Fruit fly (Drosophila melanogaster) whole organism, embryonic: Measurements from ENCODE around the gene CG6791.
A peak's percentile ranks its signal among the peaks of the same experiment; 100 is the strongest.

Experiments used
- Abd-B ChIP-seq: fragments of 200-800 bp; sonication (Bioruptor generic); optimal IDR thresholded peaks from 2 replicates; lab custom pipeline; 2018; ENCODE audit warnings: missing biosample characterization, mild to moderate bottlenecking, missing genetic modification characterization, moderate library complexity
- Atf3 ChIP-seq: fragments of 200-800 bp; sonication (Bioruptor generic); optimal IDR thresholded peaks from 3 replicates; lab custom pipeline; 2016; ENCODE audit warnings: missing biosample characterization, missing genetic modification characterization
- BEAF-32 ChIP-seq: fragments of 200-800 bp; sonication (Bioruptor generic); optimal IDR thresholded peaks from 3 replicates; lab custom pipeline; 2017; ENCODE audit warnings: missing biosample characterization, missing genetic modification characterization, mild to moderate bottlenecking, moderate library complexity, missing genetic modification reagents
- CG11695 ChIP-seq: fragments of 200-800 bp; sonication (Bioruptor generic); IDR thresholded peaks from 3 replicates; pipeline ENCODE4 v1.3.6; 2022; ENCODE audit warnings: missing biosample characterization, missing genetic modification characterization
- CG12104 ChIP-seq: fragments of 200-800 bp; sonication (Bioruptor generic); optimal IDR thresholded peaks from 3 replicates; lab custom pipeline; 2016; ENCODE audit warnings: missing biosample characterization, missing genetic modification characterization
- CG12942 ChIP-seq: fragments of 200-800 bp; sonication (Bioruptor generic); optimal IDR thresholded peaks from 3 replicates; lab custom pipeline; 2016; ENCODE audit warnings: missing biosample characterization, missing genetic modification characterization
- CG13624 ChIP-seq: fragments of 200-800 bp; sonication (Bioruptor generic); optimal IDR thresholded peaks from 2 replicates; lab custom pipeline; 2016; ENCODE audit warnings: missing biosample characterization, missing genetic modification characterization
- CG14710 ChIP-seq: fragments of 200-800 bp; sonication (Bioruptor generic); optimal IDR thresholded peaks from 3 replicates; lab custom pipeline; 2019; ENCODE audit warnings: missing biosample characterization, mild to moderate bottlenecking, missing genetic modification characterization, moderate library complexity
- CG14860 ChIP-seq: fragments of 200-800 bp; sonication (Bioruptor generic); IDR thresholded peaks from 3 replicates; pipeline ENCODE4 v1.3.6; 2022; ENCODE audit warnings: missing biosample characterization, missing genetic modification characterization; ENCODE audit not compliant: partially characterized antibody
- CG17802 ChIP-seq: fragments of 200-800 bp; sonication (Bioruptor generic); optimal IDR thresholded peaks from 2 replicates; lab custom pipeline; 2018; ENCODE audit warnings: missing biosample characterization, mild to moderate bottlenecking, missing genetic modification characterization, moderate library complexity
- CG18011 ChIP-seq: fragments of 200-800 bp; sonication (Bioruptor generic); optimal IDR thresholded peaks from 2 replicates; lab custom pipeline; 2017; ENCODE audit warnings: missing biosample characterization, missing genetic modification characterization, mild to moderate bottlenecking, moderate library complexity, missing genotype
- CG18764 ChIP-seq: fragments of 200-800 bp; sonication (Bioruptor generic); optimal IDR thresholded peaks from 3 replicates; lab custom pipeline; 2016; ENCODE audit warnings: missing biosample characterization, missing genetic modification characterization
- CG2889 ChIP-seq: fragments of 200-800 bp; sonication (Bioruptor generic); IDR thresholded peaks from 3 replicates; pipeline ENCODE4 v1.3.6; 2022; ENCODE audit warnings: missing biosample characterization, missing genetic modification characterization
- CG30020 ChIP-seq: fragments of 200-800 bp; optimal IDR thresholded peaks from 2 replicates; lab custom pipeline; 2019; ENCODE audit warnings: missing biosample characterization, mild to moderate bottlenecking, missing genetic modification characterization, moderate library complexity
- CG30431 ChIP-seq: fragments of 200-800 bp; sonication (Bioruptor generic); optimal IDR thresholded peaks from 2 replicates; lab custom pipeline; 2017; ENCODE audit warnings: missing biosample characterization, missing genetic modification characterization
- CG31441 ChIP-seq: fragments of 200-800 bp; sonication (Bioruptor generic); IDR thresholded peaks from 2 replicates; pipeline ENCODE4 v1.3.6; 2022; ENCODE audit warnings: missing biosample characterization, missing genetic modification characterization
- CG3407 ChIP-seq: fragments of 200-800 bp; sonication (Bioruptor generic); optimal IDR thresholded peaks from 2 replicates; lab custom pipeline; 2018; ENCODE audit warnings: missing biosample characterization, mild to moderate bottlenecking, missing genetic modification characterization
- CG4404 ChIP-seq: fragments of 200-800 bp; sonication (Bioruptor generic); IDR thresholded peaks from 2 replicates; pipeline ENCODE4 v1.3.6; 2022; ENCODE audit warnings: missing biosample characterization, missing genetic modification characterization
- CG4730 ChIP-seq: fragments of 200-800 bp; sonication (Bioruptor generic); IDR thresholded peaks from 2 replicates; pipeline ENCODE4 v1.3.6; 2022; ENCODE audit warnings: missing biosample characterization, missing genetic modification characterization
- CG6765 ChIP-seq: fragments of 200-800 bp; sonication (Bioruptor generic); optimal IDR thresholded peaks from 3 replicates; lab custom pipeline; 2017; ENCODE audit warnings: missing biosample characterization, mild to moderate bottlenecking, missing genetic modification characterization
- CG7963 ChIP-seq: fragments of 200-800 bp; sonication (Bioruptor generic); IDR thresholded peaks from 3 replicates; pipeline ENCODE4 v1.3.6; 2022; ENCODE audit warnings: missing biosample characterization, missing genetic modification characterization; ENCODE audit not compliant: partially characterized antibody
- CG8944 ChIP-seq: fragments of 200-800 bp; sonication (Bioruptor generic); optimal IDR thresholded peaks from 3 replicates; lab custom pipeline; 2016; ENCODE audit warnings: missing biosample characterization, missing genetic modification characterization
- Deaf1 ChIP-seq: fragments of 200-800 bp; optimal IDR thresholded peaks from 3 replicates; lab custom pipeline; 2019; ENCODE audit warnings: missing biosample characterization, mild to moderate bottlenecking, missing genetic modification characterization, moderate library complexity
- Drgx ChIP-seq: fragments of 200-800 bp; sonication (Bioruptor generic); IDR thresholded peaks from 2 replicates; pipeline ENCODE4 v1.3.6; 2022; ENCODE audit warnings: missing biosample characterization, missing genetic modification characterization
- Gug ChIP-seq: fragments of 200-800 bp; sonication (Bioruptor generic); IDR thresholded peaks from 4 replicates; pipeline ENCODE4 v1.3.6; 2022; ENCODE audit warnings: missing biosample characterization, missing genetic modification characterization
- HmgZ ChIP-seq: fragments of 200-800 bp; sonication (Bioruptor generic); optimal IDR thresholded peaks from 2 replicates; lab custom pipeline; 2018; ENCODE audit warnings: missing biosample characterization, mild to moderate bottlenecking, missing genetic modification characterization
- Lhr ChIP-seq: fragments of 200-800 bp; sonication (Bioruptor generic); optimal IDR thresholded peaks from 3 replicates; lab custom pipeline; 2017; ENCODE audit warnings: mild to moderate bottlenecking, missing biosample characterization, missing genetic modification reagents, missing genetic modification characterization
- Nf-YA ChIP-seq: fragments of 200-800 bp; sonication (Bioruptor generic); IDR thresholded peaks from 2 replicates; pipeline ENCODE4 v1.3.6; 2022; ENCODE audit warnings: missing biosample characterization, missing genetic modification characterization
- Rfx ChIP-seq: fragments of 200-800 bp; sonication (Bioruptor generic); IDR thresholded peaks from 2 replicates; pipeline ENCODE4 v1.3.6; 2022; ENCODE audit warnings: missing biosample characterization, missing genetic modification characterization
- Sin3A ChIP-seq: fragments of >200 bp; optimal IDR thresholded peaks from 2 replicates; lab custom pipeline; 2018
- Sox102F ChIP-seq: fragments of 200-800 bp; sonication (Bioruptor generic); optimal IDR thresholded peaks from 2 replicates; lab custom pipeline; 2018; ENCODE audit warnings: missing biosample characterization, mild to moderate bottlenecking, missing genetic modification characterization, moderate library complexity
- YL-1 ChIP-seq: fragments of 200-800 bp; sonication (Bioruptor generic); optimal IDR thresholded peaks from 3 replicates; lab custom pipeline; 2017; ENCODE audit warnings: missing biosample characterization, mild to moderate bottlenecking, missing genetic modification characterization
- az2 ChIP-seq: fragments of 200-800 bp; sonication (Bioruptor generic); optimal IDR thresholded peaks from 3 replicates; lab custom pipeline; 2016; ENCODE audit warnings: missing biosample characterization, missing genetic modification characterization
- btn ChIP-seq: fragments of 200-800 bp; sonication (Bioruptor generic); optimal IDR thresholded peaks from 2 replicates; lab custom pipeline; 2016; ENCODE audit warnings: missing biosample characterization, missing genetic modification characterization
- chm ChIP-seq: fragments of 200-800 bp; sonication (Bioruptor generic); IDR thresholded peaks from 2 replicates; pipeline ENCODE4 v1.3.6; 2022; ENCODE audit warnings: missing biosample characterization, missing genetic modification characterization
- ci ChIP-seq: fragments of 200-800 bp; sonication (Bioruptor generic); IDR thresholded peaks from 3 replicates; pipeline ENCODE4 v1.3.6; 2022; ENCODE audit warnings: missing biosample characterization, missing genetic modification characterization
- danr ChIP-seq: fragments of 200-800 bp; sonication (Bioruptor generic); IDR thresholded peaks from 2 replicates; pipeline ENCODE4 v1.3.6; 2022; ENCODE audit warnings: missing biosample characterization, missing genetic modification characterization
- fd96Cb ChIP-seq: fragments of 200-800 bp; sonication (Bioruptor generic); optimal IDR thresholded peaks from 2 replicates; lab custom pipeline; 2018; ENCODE audit warnings: missing biosample characterization, mild to moderate bottlenecking, missing genetic modification characterization, moderate library complexity
- grn ChIP-seq: fragments of 200-800 bp; sonication (Bioruptor generic); optimal IDR thresholded peaks from 3 replicates; lab custom pipeline; 2017; ENCODE audit warnings: missing biosample characterization, missing genetic modification characterization
- hb ChIP-seq: fragments of 200-800 bp; sonication (Bioruptor generic); IDR thresholded peaks from 3 replicates; pipeline ENCODE4 v1.3.6; 2022; ENCODE audit warnings: missing biosample characterization, missing genetic modification characterization; ENCODE audit not compliant: partially characterized antibody
- klu ChIP-seq: fragments of 200-800 bp; sonication (Bioruptor generic); IDR thresholded peaks from 2 replicates; pipeline ENCODE4 v1.3.6; 2022; ENCODE audit warnings: missing biosample characterization, missing genetic modification characterization
- mam ChIP-seq: fragments of 200-800 bp; sonication (Bioruptor generic); optimal IDR thresholded peaks from 3 replicates; lab custom pipeline; 2016; ENCODE audit warnings: missing biosample characterization, missing genetic modification characterization
- nerfin-1 ChIP-seq: fragments of 200-800 bp; sonication (Bioruptor generic); optimal IDR thresholded peaks from 3 replicates; lab custom pipeline; 2019; ENCODE audit warnings: missing biosample characterization, mild to moderate bottlenecking, missing genetic modification characterization, moderate library complexity
- onecut ChIP-seq: fragments of 200-800 bp; sonication (Bioruptor generic); IDR thresholded peaks from 2 replicates; pipeline ENCODE4 v1.3.6; 2022; ENCODE audit warnings: missing biosample characterization, missing genetic modification characterization
- otp ChIP-seq: fragments of 200-800 bp; sonication (Bioruptor generic); IDR thresholded peaks from 3 replicates; pipeline ENCODE4, ENCODE4 v1.3.6; 2022; ENCODE audit warnings: missing biosample characterization, missing genetic modification characterization
- row ChIP-seq: fragments of 200-800 bp; sonication (Bioruptor generic); IDR thresholded peaks from 3 replicates; pipeline ENCODE4 v1.3.6; 2022; ENCODE audit warnings: missing biosample characterization, missing genetic modification characterization
- run ChIP-seq: fragments of 200-800 bp; sonication (Bioruptor generic); optimal IDR thresholded peaks from 3 replicates; lab custom pipeline; 2018; ENCODE audit warnings: missing biosample characterization, mild to moderate bottlenecking, missing genetic modification characterization
- seq ChIP-seq: fragments of 200-800 bp; sonication (Bioruptor generic); IDR thresholded peaks from 2 replicates; pipeline ENCODE4 v1.3.6; 2022; ENCODE audit warnings: missing biosample characterization, missing genetic modification characterization
- sima ChIP-seq: fragments of 200-800 bp; sonication (Bioruptor generic); optimal IDR thresholded peaks from 2 replicates; lab custom pipeline; 2016; ENCODE audit warnings: missing biosample characterization, missing genetic modification characterization
- so ChIP-seq: fragments of 200-800 bp; sonication (Bioruptor generic); IDR thresholded peaks from 3 replicates; pipeline ENCODE4 v1.3.6; 2022; ENCODE audit warnings: missing biosample characterization, missing genetic modification characterization
- toy ChIP-seq: fragments of 200-800 bp; sonication (Bioruptor generic); IDR thresholded peaks from 2 replicates; pipeline ENCODE4 v1.3.6; 2022; ENCODE audit warnings: missing biosample characterization, missing genetic modification characterization
- trem ChIP-seq: fragments of 200-800 bp; optimal IDR thresholded peaks from 3 replicates; lab custom pipeline; 2019; ENCODE audit warnings: missing biosample characterization, mild to moderate bottlenecking, missing genetic modification characterization, moderate library complexity
- yki ChIP-seq: fragments of >200 bp; optimal IDR thresholded peaks from 3 replicates; lab custom pipeline; 2018

Gene CG6791

DNA sequence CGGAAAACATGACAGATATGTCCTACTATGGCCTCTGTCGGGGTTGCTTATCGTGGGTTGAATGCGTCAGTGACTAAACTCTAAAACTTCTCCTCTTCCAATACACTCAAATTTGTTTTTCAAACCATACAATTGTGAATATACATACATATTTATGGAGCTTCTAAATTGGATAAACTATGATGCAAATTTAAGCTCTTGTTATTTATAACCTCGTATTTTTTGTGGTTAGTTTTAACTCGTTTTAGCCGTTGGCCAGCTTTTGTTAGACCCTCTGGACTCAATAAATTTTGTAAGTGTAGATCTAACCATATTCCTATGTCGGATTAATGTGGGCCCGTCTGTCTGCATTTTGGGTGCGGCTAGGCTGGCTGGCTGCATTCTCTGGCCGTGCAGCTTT lies 27.4 kb upstream of the CG6791 start (continued):
- TF ChIP-seq CG30431 (GFP tag; lab: Kevin White, UChicago): no peak
- peak; percentile 48 for TF ChIP-seq trem (tag; lab: Kevin White, UChicago)
- TF ChIP-seq Abd-B (GFP tag; lab: Kevin White, UChicago): no peak
- no peak for TF ChIP-seq grn (GFP tag; lab: Kevin White, UChicago)
- peak; percentile 88 for TF ChIP-seq CG14710 (tag; lab: Kevin White, UChicago)
- no peak for TF ChIP-seq klu (GFP tag; lab: Robert Waterston, UW)
- TF ChIP-seq mam (GFP tag; lab: Kevin White, UChicago): no peak
- TF ChIP-seq CG12942 (GFP tag; lab: Kevin White, UChicago): no peak
- TF ChIP-seq Sin3A (lab: Kevin White, UChicago): no peak
- TF ChIP-seq CG3407 (GFP tag; lab: Kevin White, UChicago): peak; percentile 41
- no peak for TF ChIP-seq Rfx
- no peak; the same call in 2 of the 3 replicates for TF ChIP-seq ci
- TF ChIP-seq row: peak; percentile 38; the same call in 2 of the 3 replicates
- peak; percentile 41; the same call in 1 of the 2 replicates for TF ChIP-seq CG31441 (GFP tag; lab: Robert Waterston, UW)
- no peak for TF ChIP-seq sima (GFP tag; lab: Kevin White, UChicago)
- no peak for TF ChIP-seq CG11695 (GFP tag; lab: Robert Waterston, UW)
- no peak for TF ChIP-seq btn (GFP tag; lab: Kevin White, UChicago)
- TF ChIP-seq CG6765 (GFP tag; lab: Kevin White, UChicago): no peak
- TF ChIP-seq CG4404 (GFP tag; lab: Robert Waterston, UW): no peak
- no peak for TF ChIP-seq danr
- peak; percentile 13; the same call in 1 of the 2 replicates for TF ChIP-seq chm
- TF ChIP-seq Gug (GFP tag; lab: Robert Waterston, UW): no peak
- no peak for TF ChIP-seq Lhr (GFP tag; lab: Kevin White, UChicago)
- no peak for TF ChIP-seq CG14860 (GFP tag; lab: Robert Waterston, UW)
- TF ChIP-seq hb (GFP tag; lab: Robert Waterston, UW): no peak
- TF ChIP-seq CG13624 (GFP tag; lab: Kevin White, UChicago): no peak
- TF ChIP-seq CG2889 (GFP tag; lab: Robert Waterston, UW): no peak
- TF ChIP-seq CG12104 (GFP tag; lab: Kevin White, UChicago): no peak
- TF ChIP-seq Drgx (GFP tag; lab: Robert Waterston, UW): peak; percentile 44; the same call in 1 of the 2 replicates
- TF ChIP-seq yki (lab: Kevin White, UChicago): no peak
- TF ChIP-seq fd96Cb (tag; lab: Kevin White, UChicago): peak; percentile 46
- no peak for TF ChIP-seq BEAF-32
- no peak for TF ChIP-seq Deaf1
- no peak for TF ChIP-seq otp (GFP tag; lab: Robert Waterston, UW)
- no peak for TF ChIP-seq Nf-YA (GFP tag; lab: Robert Waterston, UW)
- 0 out of 2 replicates have a peak, but pooled peaks have one; percentile 8 for TF ChIP-seq onecut (GFP tag; lab: Robert Waterston, UW)
- no peak for TF ChIP-seq CG18764
- no peak for TF ChIP-seq so (GFP tag; lab: Robert Waterston, UW)
- TF ChIP-seq CG4730 (GFP tag; lab: Robert Waterston, UW): no peak
- TF ChIP-seq CG18011 (GFP tag; lab: Kevin White, UChicago): no peak
- no peak for TF ChIP-seq seq (GFP tag; lab: Robert Waterston, UW)
- TF ChIP-seq YL-1: no peak
- TF ChIP-seq Atf3 (GFP tag; lab: Kevin White, UChicago): no peak
- peak; percentile 26 for TF ChIP-seq Sox102F (GFP tag; lab: Kevin White, UChicago)
- no peak for TF ChIP-seq HmgZ (tag; lab: Kevin White, UChicago)
- no peak for TF ChIP-seq CG8944
- peak; percentile 17 for TF ChIP-seq nerfin-1 (tag; lab: Kevin White, UChicago)
- no peak for TF ChIP-seq run (tag; lab: Kevin White, UChicago)
- peak; percentile 3 for TF ChIP-seq CG17802 (tag; lab: Kevin White, UChicago)
- TF ChIP-seq CG7963 (GFP tag; lab: Robert Waterston, UW): no peak
- TF ChIP-seq az2 (GFP tag; lab: Kevin White, UChicago): peak; percentile 33
- peak; percentile 10 for TF ChIP-seq CG30020 (tag; lab: Kevin White, UChicago)
- TF ChIP-seq toy: no peak
